Fruit fly (Drosophila melanogaster): ENCODE measurements around the gene mfr.

The mfr gene

dm6 chr3L:8913537-8914108 lies 1.2 kb upstream of the mfr start (continued):
- TF ChIP-seq CG1621 (tag; optimal IDR thresholded peaks at IDR 0.05) = peak; percentile 56
- TF ChIP-seq lz (GFP tag; optimal IDR thresholded peaks at IDR 0.05) = peak; percentile 84
- peak; percentile 72 for TF ChIP-seq CG6792 (GFP tag; optimal IDR thresholded peaks at IDR 0.05)
- TF ChIP-seq CG10631 (GFP tag; optimal IDR thresholded peaks at IDR 0.05) = peak; percentile 78
- peak; percentile 30 for TF ChIP-seq CG6276 (GFP tag; optimal IDR thresholded peaks at IDR 0.05)
- TF ChIP-seq CG6854 (GFP tag; optimal IDR thresholded peaks at IDR 0.05) = peak; percentile 10
- TF ChIP-seq Sox15 (GFP tag; optimal IDR thresholded peaks at IDR 0.05) = peak; percentile 64
- TF ChIP-seq CG6808 (GFP tag; optimal IDR thresholded peaks at IDR 0.05) = peak; percentile 59
- peak; percentile 27 for TF ChIP-seq fd85E (GFP tag; optimal IDR thresholded peaks at IDR 0.05)
- 0 out of 3 replicates have a peak, but pooled peaks have one; percentile 11 for TF ChIP-seq eg (GFP tag; IDR thresholded peaks at IDR 0.05)
- peak; percentile 73 for TF ChIP-seq Ets21C (GFP tag; optimal IDR thresholded peaks at IDR 0.05)
- peak; percentile 19 for TF ChIP-seq dac (GFP tag; optimal IDR thresholded peaks at IDR 0.05)
- peak; percentile 34 to 43 for TF ChIP-seq ss (GFP tag; optimal IDR thresholded peaks at IDR 0.05)
- TF ChIP-seq spab (GFP tag; optimal IDR thresholded peaks at IDR 0.05) = peak; percentile 42
- peak; percentile 58 for TF ChIP-seq CG3032 (tag; optimal IDR thresholded peaks at IDR 0.05)
- no peak for TF ChIP-seq Gug (GFP tag; IDR thresholded peaks at IDR 0.05)
- peak; percentile 84 for TF ChIP-seq topi (GFP tag; optimal IDR thresholded peaks at IDR 0.05)
- peak; percentile 35 for TF ChIP-seq dsx (GFP tag; optimal IDR thresholded peaks at IDR 0.05; ENCODE audit: poor library complexity, severe bottlenecking)
- no peak for TF ChIP-seq fkh (GFP tag; optimal IDR thresholded peaks at IDR 0.05)
- peak; percentile 71 for TF ChIP-seq acj6 (GFP tag; optimal IDR thresholded peaks at IDR 0.05)
- no peak for TF ChIP-seq CG7368 (GFP tag; optimal IDR thresholded peaks at IDR 0.05)
- TF ChIP-seq cyc (GFP tag; optimal IDR thresholded peaks at IDR 0.05) = peak; percentile 72
- peak; percentile 39 for TF ChIP-seq CG4318 (GFP tag; optimal IDR thresholded peaks at IDR 0.05)
- peak; percentile 26 for TF ChIP-seq CG11762 (GFP tag; optimal IDR thresholded peaks at IDR 0.05; ENCODE audit: insufficient read depth)
- peak; percentile 52 for TF ChIP-seq OdsH (GFP tag; optimal IDR thresholded peaks at IDR 0.05)

dm6 chr3L:8905100-8905499 lies 7.4 kb downstream of the mfr start, which contains the start of gene TrpA1:
Gene TrpA1 (minus strand): TSS chr3L:8905200.
- TF ChIP-seq Hr38 (GFP tag; optimal IDR thresholded peaks at IDR 0.05) = no peak
- no peak for TF ChIP-seq Hr39 (GFP tag; optimal IDR thresholded peaks at IDR 0.05)
- no peak for TF ChIP-seq CG3919 (GFP tag; optimal IDR thresholded peaks at IDR 0.05)
- no peak for TF ChIP-seq fkh (GFP tag; optimal IDR thresholded peaks at IDR 0.05)
- TF ChIP-seq topi (GFP tag; optimal IDR thresholded peaks at IDR 0.05) = no peak
- no peak for TF ChIP-seq esn (GFP tag; optimal IDR thresholded peaks at IDR 0.05)
- no peak for TF ChIP-seq dsx (GFP tag; optimal IDR thresholded peaks at IDR 0.05; ENCODE audit: poor library complexity, severe bottlenecking)
- TF ChIP-seq Sox15 (GFP tag; optimal IDR thresholded peaks at IDR 0.05) = no peak
- TF ChIP-seq Eip75B (GFP tag; optimal IDR thresholded peaks at IDR 0.05) = no peak
- TF ChIP-seq Met (GFP tag; optimal IDR thresholded peaks at IDR 0.05) = no peak
- TF ChIP-seq Smox (GFP tag; optimal IDR thresholded peaks at IDR 0.05) = no peak
- no peak for TF ChIP-seq CG11762 (GFP tag; optimal IDR thresholded peaks at IDR 0.05; ENCODE audit: insufficient read depth)
- no peak for TF ChIP-seq Eip93F (GFP tag; optimal IDR thresholded peaks at IDR 0.05)
- TF ChIP-seq salr (GFP tag; optimal IDR thresholded peaks at IDR 0.05) = no peak

dm6 chr3L:8891167-8891618 lies 21.3 kb downstream of the mfr start, which contains the start of gene Mcm7:
Gene Mcm7 (plus strand): TSS chr3L:8891596.
- TF ChIP-seq CG9139 (GFP tag; optimal IDR thresholded peaks at IDR 0.05) (no peak), CG8119 (GFP tag; IDR thresholded peaks at IDR 0.05) (no peak), CG31627 (GFP tag; optimal IDR thresholded peaks at IDR 0.05) (no peak), fd59A (GFP tag; optimal IDR thresholded peaks at IDR 0.05) (no peak), ss (GFP tag; optimal IDR thresholded peaks at IDR 0.05) (no peak), Smox (GFP tag; optimal IDR thresholded peaks at IDR 0.05) (no peak), CG34406 (GFP tag; optimal IDR thresholded peaks at IDR 0.05) (no peak), CG6854 (GFP tag; optimal IDR thresholded peaks at IDR 0.05) (no peak), Sox15 (GFP tag; optimal IDR thresholded peaks at IDR 0.05) (no peak), CG6808 (GFP tag; optimal IDR thresholded peaks at IDR 0.05) (no peak), fd85E (GFP tag; optimal IDR thresholded peaks at IDR 0.05) (no peak), Eip93F (GFP tag; optimal IDR thresholded peaks at IDR 0.05) (no peak), CG6163 (GFP tag; IDR thresholded peaks at IDR 0.05) (no peak), acj6 (GFP tag; optimal IDR thresholded peaks at IDR 0.05) (no peak), salr (GFP tag; optimal IDR thresholded peaks at IDR 0.05) (no peak), CG7368 (GFP tag; optimal IDR thresholded peaks at IDR 0.05) (no peak)

Data from whole organism, prepupa.